Fruit fly (Drosophila melanogaster) S2 (cell line): ENCODE data around the gene CG7601.

Experiments
- CG8478 ChIP-seq: fragments of >200 bp; optimal IDR thresholded peaks from 2 replicates; lab custom pipeline; 2018
- CTCF ChIP-seq, 2 experiments: fragments of >200 bp; optimal IDR thresholded peaks; 2 replicates each; lab custom pipeline; 2018

CG7601 gene

dm6 chr3R:29736678-29737093, at the start of gene CG7601, which contains the start of gene CIA30:
TSS of gene CG7601 (minus strand) at chr3R:29736745.
TSS of gene CIA30 (plus strand) at chr3R:29736965.
- no peak for TF ChIP-seq CG8478 (lab: Kevin White, UChicago)
- TF ChIP-seq CTCF (optimal IDR thresholded peaks at IDR 0.05; lab: Kevin White, UChicago) = no peak

dm6 chr3R:29785242-29785641, 48.7 kb upstream of the CG7601 start:
- no peak for TF ChIP-seq CG8478 (lab: Kevin White, UChicago)
- TF ChIP-seq CTCF (optimal IDR thresholded peaks at IDR 0.05; lab: Kevin White, UChicago) = no peak

dm6 chr3R:29783210-29783609, 46.7 kb upstream of the CG7601 start:
- TF ChIP-seq CTCF (optimal IDR thresholded peaks at IDR 0.05; lab: Kevin White, UChicago) (no peak), CG8478 (lab: Kevin White, UChicago) (no peak)

- TF ChIP-seq CTCF (optimal IDR thresholded peaks at IDR 0.05; lab: Kevin White, UChicago) (no peak), CG8478 (lab: Kevin White, UChicago) (no peak)
Measured at dm6 chr3R:29782367-29782766, 45.8 kb upstream of the CG7601 start.

DNA sequence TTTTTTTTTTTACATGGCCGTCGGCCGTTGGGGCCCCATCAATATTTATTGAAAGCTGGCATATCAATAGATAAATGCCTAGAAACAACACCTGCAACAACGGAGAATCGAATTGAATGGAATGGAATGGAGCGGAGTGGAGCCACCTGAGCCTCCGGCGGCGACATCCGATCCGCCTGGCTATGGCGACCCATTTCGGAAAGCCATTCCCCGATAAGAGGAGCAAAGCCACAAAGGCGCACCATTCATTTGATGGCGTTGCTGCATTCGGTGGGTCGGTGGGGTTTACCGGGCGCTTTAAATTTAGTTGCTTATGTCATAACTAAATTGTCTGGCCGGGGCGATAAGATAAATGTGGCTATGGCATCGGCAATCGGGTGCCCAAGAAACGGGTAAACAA, 45.3 kb upstream of the CG7601 start:
- TF ChIP-seq CG8478 (lab: Kevin White, UChicago) (no peak), CTCF (optimal IDR thresholded peaks at IDR 0.05; lab: Kevin White, UChicago) (no peak)

DNA sequence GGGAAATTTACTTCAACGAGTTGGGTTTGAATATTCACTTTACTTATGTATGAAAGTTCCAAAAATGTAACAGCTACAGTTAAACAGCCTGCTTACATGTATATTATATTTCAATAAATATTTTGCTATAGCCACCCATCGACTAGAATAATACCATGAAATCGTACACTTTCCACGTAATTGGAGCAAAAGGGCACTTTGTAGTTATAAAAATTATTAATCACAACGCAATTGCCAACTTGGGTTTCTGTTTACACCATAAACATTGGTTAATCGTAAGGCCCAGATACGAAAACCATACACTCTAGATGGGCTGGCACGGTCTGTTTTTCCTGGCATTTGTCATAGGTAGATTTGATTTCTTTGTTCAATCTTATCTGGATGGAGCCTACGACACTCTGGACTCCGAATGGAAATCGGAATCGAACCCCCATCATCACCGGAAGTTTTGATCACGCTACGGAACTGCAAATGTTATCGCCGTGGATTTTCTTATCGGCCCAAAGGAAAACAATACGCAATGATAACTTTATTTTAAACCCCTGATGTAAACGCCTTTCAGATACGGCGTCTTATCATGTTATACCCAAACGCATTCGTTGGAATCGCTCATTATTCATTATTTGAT, 44.0 kb upstream of the CG7601 start, which contains the start of gene fig:
TSS of gene fig (minus strand) at position 51 of the 628 bp plus-strand sequence.
- TF ChIP-seq CG8478 (lab: Kevin White, UChicago) (no peak), CTCF (optimal IDR thresholded peaks at IDR 0.05; lab: Kevin White, UChicago) (no peak)

DNA sequence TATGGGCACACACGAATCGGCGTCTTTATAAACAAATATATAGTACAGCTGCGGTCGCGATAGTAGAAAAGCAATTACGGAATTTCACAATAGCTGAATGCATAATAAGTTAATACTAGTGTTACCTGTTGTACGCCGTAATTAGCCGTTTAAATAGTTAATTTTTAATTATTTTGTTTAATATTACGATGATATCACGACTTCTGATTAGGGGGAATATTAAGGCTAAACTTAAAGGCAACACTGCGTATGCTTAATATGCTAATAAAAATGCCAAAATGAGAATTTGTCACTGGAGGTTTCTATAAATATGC, 42.4 kb upstream of the CG7601 start:
- TF ChIP-seq CG8478 (lab: Kevin White, UChicago) (no peak), CTCF (optimal IDR thresholded peaks at IDR 0.05; lab: Kevin White, UChicago) (no peak)

dm6 chr3R:29778139-29778984, 41.8 kb upstream of the CG7601 start:
- no peak for TF ChIP-seq CTCF (optimal IDR thresholded peaks at IDR 0.05; lab: Kevin White, UChicago)
- TF ChIP-seq CG8478 (lab: Kevin White, UChicago) = no peak

DNA sequence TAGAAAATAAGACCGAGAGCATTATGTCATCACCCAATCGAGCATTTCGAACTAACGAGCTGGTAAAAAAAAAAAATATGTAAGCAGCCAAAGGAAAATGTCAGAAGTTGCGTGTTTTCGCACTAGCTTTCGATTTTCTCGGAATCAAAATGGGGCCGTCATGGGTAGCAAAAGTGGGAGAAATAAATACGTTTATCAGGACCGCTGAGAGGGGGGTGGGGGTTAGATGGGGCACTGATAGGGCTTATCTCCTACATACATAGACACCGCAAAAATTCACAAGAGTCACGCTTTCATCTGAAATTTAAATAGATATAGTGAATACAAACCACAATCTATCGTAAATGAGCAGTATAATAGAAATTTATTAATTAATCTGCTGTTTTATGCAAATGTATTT, 40.7 kb upstream of the CG7601 start:
- TF ChIP-seq CTCF (optimal IDR thresholded peaks at IDR 0.05; lab: Kevin White, UChicago) (no peak), CG8478 (lab: Kevin White, UChicago) (peak; percentile 64)

dm6 chr3R:29775755-29776686, 39.5 kb upstream of the CG7601 start:
- TF ChIP-seq CG8478 (lab: Kevin White, UChicago) (peak; percentile 35), CTCF (optimal IDR thresholded peaks at IDR 0.05; lab: Kevin White, UChicago) (no peak)

DNA sequence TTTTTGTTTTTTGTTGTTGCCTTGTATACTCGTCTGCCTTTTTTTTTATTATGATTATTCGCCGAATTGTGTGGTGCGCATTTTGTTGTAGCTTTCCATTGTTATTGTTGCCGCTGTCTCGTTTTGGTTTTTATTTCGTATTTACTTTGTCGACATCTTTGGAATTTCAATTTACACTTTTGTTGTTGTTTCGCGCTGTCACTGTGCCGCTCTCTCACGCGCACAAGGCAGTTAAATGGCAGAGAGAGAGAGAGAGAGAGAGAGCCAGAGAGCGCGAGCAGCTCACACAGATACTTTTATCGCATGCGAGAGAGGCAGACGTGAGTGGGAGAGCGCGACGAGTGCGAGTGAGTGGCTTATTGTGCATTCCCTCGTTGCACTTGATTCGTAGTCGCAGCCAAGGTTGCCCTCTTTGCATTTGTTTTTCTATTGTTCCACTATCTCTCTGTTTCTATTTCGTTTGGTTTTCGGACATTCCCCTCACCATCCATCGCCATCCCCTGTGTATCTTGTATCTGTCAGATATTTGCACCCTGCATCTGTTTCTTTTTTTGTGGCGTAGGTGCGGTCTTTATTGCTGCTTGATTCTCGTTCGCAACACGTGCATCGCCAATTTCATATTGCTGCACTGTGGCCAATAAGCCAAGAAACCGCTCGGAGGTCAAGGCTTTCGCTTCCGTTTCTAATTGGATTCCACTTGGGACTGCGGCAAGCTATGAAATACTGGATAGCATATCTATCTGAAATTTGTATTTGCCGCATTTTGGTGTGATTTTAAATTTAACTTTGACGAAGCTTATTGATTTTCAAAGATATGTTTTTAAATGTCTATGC, 38.0 kb upstream of the CG7601 start:
- peak; percentile 8 for TF ChIP-seq CG8478 (lab: Kevin White, UChicago)
- TF ChIP-seq CTCF (optimal IDR thresholded peaks at IDR 0.05; lab: Kevin White, UChicago) = peak in 1 of 2 experiments; percentile 8

- TF ChIP-seq CG8478 (lab: Kevin White, UChicago) = no peak
- TF ChIP-seq CTCF (optimal IDR thresholded peaks at IDR 0.05; lab: Kevin White, UChicago) = no peak
Measured at dm6 chr3R:29773833-29774324, 37.3 kb upstream of the CG7601 start.

dm6 chr3R:29772795-29773331, 36.3 kb upstream of the CG7601 start:
- TF ChIP-seq CTCF (optimal IDR thresholded peaks at IDR 0.05; lab: Kevin White, UChicago) = peak in 1 of 2 experiments; percentile 2
- peak; percentile 88 for TF ChIP-seq CG8478 (lab: Kevin White, UChicago)
